Worm (Caenorhabditis elegans): Measurements from ENCODE around the gene Y66A7A.7.

DNA sequence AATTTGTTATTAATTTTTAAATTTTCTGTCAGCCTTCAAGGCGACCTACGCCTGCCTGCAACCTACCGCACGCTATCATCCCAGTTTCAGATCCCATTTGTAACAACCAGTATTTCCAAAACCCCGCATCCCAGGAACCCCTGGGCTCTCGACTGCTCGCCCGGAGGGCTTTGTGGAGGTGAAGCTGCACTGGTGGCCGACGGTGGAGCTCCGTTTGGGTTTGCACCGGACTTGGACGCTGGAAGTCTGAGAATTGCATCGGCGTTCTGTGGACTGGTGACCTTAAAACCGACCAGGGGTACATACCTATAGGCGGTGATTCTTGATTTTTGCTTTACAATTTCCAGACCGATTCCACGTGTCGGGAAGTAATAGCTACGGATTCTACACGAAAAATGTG, 22.2 kb upstream of the Y66A7A.7 start:
- TF ChIP-seq lin-13 (GFP tag; optimal IDR thresholded peaks at IDR 0.05) (no peak), ceh-90 (tag; optimal IDR thresholded peaks at IDR 0.05) (no peak), fkh-10 (GFP tag; optimal IDR thresholded peaks at IDR 0.05) (no peak)

All from whole organism, L1 larva.